Fruit fly (Drosophila melanogaster): ENCODE results near the gene Srrm234.

Srrm234 gene

dm6 chr3L:1614465-1615084 is 50.3 kb downstream of the Srrm234 start:
- TF ChIP-seq CG12768 (GFP tag; optimal IDR thresholded peaks at IDR 0.05) (no peak), bab1 (GFP tag; optimal IDR thresholded peaks at IDR 0.05) (no peak), pad (GFP tag; optimal IDR thresholded peaks at IDR 0.05) (no peak), CG11617 (GFP tag; optimal IDR thresholded peaks at IDR 0.05) (no peak), Clk (GFP tag; optimal IDR thresholded peaks at IDR 0.05) (no peak), CG33017 (tag; optimal IDR thresholded peaks at IDR 0.05) (no peak), Crg-1 (GFP tag; optimal IDR thresholded peaks at IDR 0.05) (no peak), cic (GFP tag; optimal IDR thresholded peaks at IDR 0.05) (no peak), CG7045 (GFP tag; optimal IDR thresholded peaks at IDR 0.05) (no peak), toe (GFP tag; optimal IDR thresholded peaks at IDR 0.05) (no peak), CG1620 (GFP tag; optimal IDR thresholded peaks at IDR 0.05) (no peak), CG7101 (tag; optimal IDR thresholded peaks at IDR 0.05) (no peak), Hr96 (GFP tag; optimal IDR thresholded peaks at IDR 0.05) (no peak), CG5204 (GFP tag; optimal IDR thresholded peaks at IDR 0.05) (no peak), kay (GFP tag; ENCODE audit: borderline replicate concordance) (no peak), Mnt (GFP tag; optimal IDR thresholded peaks at IDR 0.05) (no peak), ovo (GFP tag; optimal IDR thresholded peaks at IDR 0.05) (no peak), cnc (optimal IDR thresholded peaks at IDR 0.05) (no peak), tj (GFP tag; optimal IDR thresholded peaks at IDR 0.05) (no peak), CG14711 (tag; optimal IDR thresholded peaks at IDR 0.05) (no peak)

- TF ChIP-seq CG14711 (tag; optimal IDR thresholded peaks at IDR 0.05) (no peak), bab1 (GFP tag; optimal IDR thresholded peaks at IDR 0.05) (no peak), CG1620 (GFP tag; optimal IDR thresholded peaks at IDR 0.05) (no peak), CG5204 (GFP tag; optimal IDR thresholded peaks at IDR 0.05) (no peak), Clk (GFP tag; optimal IDR thresholded peaks at IDR 0.05) (no peak), CG12768 (GFP tag; optimal IDR thresholded peaks at IDR 0.05) (no peak), ovo (GFP tag; optimal IDR thresholded peaks at IDR 0.05) (no peak), CG7045 (GFP tag; optimal IDR thresholded peaks at IDR 0.05) (no peak), CG11617 (GFP tag; optimal IDR thresholded peaks at IDR 0.05) (no peak), tj (GFP tag; optimal IDR thresholded peaks at IDR 0.05) (no peak), toe (GFP tag; optimal IDR thresholded peaks at IDR 0.05) (no peak), CG7101 (tag; optimal IDR thresholded peaks at IDR 0.05) (no peak), Hr96 (GFP tag; optimal IDR thresholded peaks at IDR 0.05) (no peak), kay (GFP tag; ENCODE audit: borderline replicate concordance) (no peak), cnc (optimal IDR thresholded peaks at IDR 0.05) (no peak), pad (GFP tag; optimal IDR thresholded peaks at IDR 0.05) (no peak), CG33017 (tag; optimal IDR thresholded peaks at IDR 0.05) (no peak), Crg-1 (GFP tag; optimal IDR thresholded peaks at IDR 0.05) (no peak), Mnt (GFP tag; optimal IDR thresholded peaks at IDR 0.05) (no peak)
Observed at dm6 chr3L:1609611-1610010, 55.3 kb downstream of the Srrm234 start.
